Worm (Caenorhabditis elegans) whole organism, young adult: ENCODE data around the gene abu-6.

Source experiments
- F55B11.4 ChIP-seq: sonication (generic microtip); optimal IDR thresholded peaks from 2 replicates; lab custom pipeline; 2016; ENCODE audit warnings: missing compliant biosample characterization, missing genetic modification characterization, borderline replicate concordance; ENCODE audit not compliant: insufficient read depth
- ama-1 ChIP-seq, 3 experiments: fragments of 150-350 bp in 1 of 3; sonication (generic microtip) in 2 of 3; optimal IDR thresholded peaks; 2 replicates each; lab custom pipeline; 2014 to 2018; ENCODE audit warnings: missing biosample characterization in 2 of 3, missing genetic modification characterization in 2 of 3, missing genetic modification reagents in 2 of 3
- lin-35 ChIP-seq, 3 experiments: fragments of 150-350 bp in 2 of 3; sonication (generic microtip) in 1 of 3; optimal IDR thresholded peaks; 2 replicates each; lab custom pipeline; 2014 to 2018; ENCODE audit warnings: missing biosample characterization in 3 of 3, missing genetic modification characterization in 3 of 3, missing genetic modification reagents in 3 of 3

DNA sequence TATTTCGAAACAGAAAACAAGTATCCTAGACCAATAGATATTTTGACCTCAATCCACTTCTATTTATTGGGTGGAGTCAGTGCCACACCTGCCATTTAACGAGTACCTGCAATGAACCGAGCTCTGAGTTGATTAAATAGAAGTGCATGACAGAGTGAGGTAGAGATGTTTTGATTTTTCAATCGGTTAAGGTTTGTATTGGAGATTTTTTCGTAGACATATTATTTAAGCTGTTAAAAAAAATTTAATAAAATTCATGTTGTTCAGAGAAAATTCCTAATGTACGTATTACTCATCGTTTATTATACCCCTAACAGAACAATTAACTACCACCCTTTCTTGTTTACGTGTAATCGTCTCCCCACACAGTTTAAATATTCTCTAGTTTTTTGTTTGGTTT is 6.2 kb downstream of the abu-6 start, which contains the start of gene srx-38:
- no peak for TF ChIP-seq F55B11.4 (tag; lab: Kevin White, UChicago)
- TF ChIP-seq ama-1 (optimal IDR thresholded peaks at IDR 0.05; lab: Kevin White, UChicago) = no peak
- TF ChIP-seq ama-1 (GFP tag; optimal IDR thresholded peaks at IDR 0.05; lab: Kevin White, UChicago) = no peak
- TF ChIP-seq lin-35 (GFP tag; optimal IDR thresholded peaks at IDR 0.05; lab: Kevin White, UChicago) = no peak
